Fruit fly (Drosophila melanogaster) whole organism, embryonic: ENCODE measurements around the gene CG33282.

Source experiments
- Abd-B ChIP-seq: fragments of 200-800 bp; sonication (Bioruptor generic); optimal IDR thresholded peaks from 2 replicates; lab custom pipeline; 2018; ENCODE audit warnings: missing biosample characterization, mild to moderate bottlenecking, missing genetic modification characterization, moderate library complexity
- Atf6 ChIP-seq: fragments of 200-800 bp; sonication (Bioruptor generic); IDR thresholded peaks from 2 replicates; pipeline ENCODE4 v1.3.6; 2022; ENCODE audit warnings: missing biosample characterization, missing genetic modification characterization
- B-H1 ChIP-seq: fragments of 200-800 bp; sonication (Bioruptor generic); IDR thresholded peaks from 3 replicates; pipeline ENCODE4 v1.3.6; 2022; ENCODE audit warnings: missing biosample characterization, missing genetic modification characterization
- BEAF-32 ChIP-seq: fragments of 200-800 bp; sonication (Bioruptor generic); optimal IDR thresholded peaks from 3 replicates; lab custom pipeline; 2017; ENCODE audit warnings: missing biosample characterization, missing genetic modification characterization, mild to moderate bottlenecking, moderate library complexity, missing genetic modification reagents
- Bdp1 ChIP-seq: fragments of 200-800 bp; sonication (Bioruptor generic); optimal IDR thresholded peaks from 3 replicates; lab custom pipeline; 2016; ENCODE audit warnings: missing biosample characterization, missing genetic modification characterization
- Blimp-1 ChIP-seq: fragments of 200-800 bp; sonication (Bioruptor generic); optimal IDR thresholded peaks from 3 replicates; lab custom pipeline; 2018; ENCODE audit warnings: missing biosample characterization, missing genetic modification characterization, mild to moderate bottlenecking, moderate library complexity, missing genetic modification reagents
- CG10543 ChIP-seq: fragments of 200-800 bp; sonication (Bioruptor generic); optimal IDR thresholded peaks from 3 replicates; lab custom pipeline; 2017; ENCODE audit warnings: missing biosample characterization, mild to moderate bottlenecking, missing genetic modification characterization, moderate library complexity
- CG11560 ChIP-seq: fragments of 200-800 bp; sonication (Bioruptor generic); IDR thresholded peaks from 3 replicates; pipeline ENCODE4 v1.3.6; 2022; ENCODE audit warnings: missing biosample characterization, missing genetic modification characterization
- CG11723 ChIP-seq: fragments of 200-800 bp; sonication (Bioruptor generic); optimal IDR thresholded peaks from 2 replicates; lab custom pipeline; 2017; ENCODE audit warnings: missing biosample characterization, mild to moderate bottlenecking, missing genetic modification characterization
- CG12942 ChIP-seq: fragments of 200-800 bp; sonication (Bioruptor generic); optimal IDR thresholded peaks from 3 replicates; lab custom pipeline; 2016; ENCODE audit warnings: missing biosample characterization, missing genetic modification characterization
- CG14965 ChIP-seq: fragments of 200-800 bp; sonication (Bioruptor generic); optimal IDR thresholded peaks from 2 replicates; lab custom pipeline; 2016; ENCODE audit warnings: missing biosample characterization, missing genetic modification characterization, borderline replicate concordance
- CG15479 ChIP-seq: fragments of 200-800 bp; sonication (Bioruptor generic); optimal IDR thresholded peaks from 3 replicates; lab custom pipeline; 2019; ENCODE audit warnings: missing biosample characterization, mild to moderate bottlenecking, missing genetic modification characterization, moderate library complexity
- CG16813 ChIP-seq: fragments of 200-800 bp; sonication (Bioruptor generic); IDR thresholded peaks from 3 replicates; pipeline ENCODE4 v1.3.6; 2022; ENCODE audit warnings: missing biosample characterization, missing genetic modification characterization; ENCODE audit not compliant: partially characterized antibody
- CG17361 ChIP-seq: fragments of 200-800 bp; sonication (Bioruptor generic); IDR thresholded peaks from 3 replicates; pipeline ENCODE4 v1.3.6; 2022; ENCODE audit warnings: missing biosample characterization, missing genetic modification characterization
- CG18764 ChIP-seq: fragments of 200-800 bp; sonication (Bioruptor generic); optimal IDR thresholded peaks from 3 replicates; lab custom pipeline; 2016; ENCODE audit warnings: missing biosample characterization, missing genetic modification characterization
- CG3065 ChIP-seq: fragments of 200-800 bp; sonication (Bioruptor generic); optimal IDR thresholded peaks from 2 replicates; lab custom pipeline; 2016; ENCODE audit warnings: missing biosample characterization, missing genetic modification characterization
- CG31441 ChIP-seq: fragments of 200-800 bp; sonication (Bioruptor generic); IDR thresholded peaks from 2 replicates; pipeline ENCODE4 v1.3.6; 2022; ENCODE audit warnings: missing biosample characterization, missing genetic modification characterization
- CG32532 ChIP-seq: fragments of 200-800 bp; sonication (Bioruptor generic); IDR thresholded peaks from 2 replicates; pipeline ENCODE4 v1.3.6; 2022; ENCODE audit warnings: missing biosample characterization, missing genetic modification characterization
- CG34376 ChIP-seq: fragments of 200-800 bp; sonication (Bioruptor generic); optimal IDR thresholded peaks from 2 replicates; lab custom pipeline; 2018; ENCODE audit warnings: missing biosample characterization, mild to moderate bottlenecking, missing genetic modification characterization
- CG3838 ChIP-seq: fragments of 200-800 bp; sonication (Bioruptor generic); optimal IDR thresholded peaks from 3 replicates; lab custom pipeline; 2016; ENCODE audit warnings: missing biosample characterization, missing genetic modification characterization
- CG4617 ChIP-seq: fragments of 200-800 bp; sonication (Bioruptor generic); optimal IDR thresholded peaks from 3 replicates; lab custom pipeline; 2016; ENCODE audit warnings: missing biosample characterization, missing genetic modification characterization, borderline replicate concordance
- CG7928 ChIP-seq: fragments of 200-800 bp; sonication (Bioruptor generic); optimal IDR thresholded peaks from 2 replicates; lab custom pipeline; 2017; ENCODE audit warnings: missing biosample characterization, mild to moderate bottlenecking, missing genetic modification characterization
- CG8089 ChIP-seq: fragments of 200-800 bp; sonication (Bioruptor generic); optimal IDR thresholded peaks from 3 replicates; lab custom pipeline; 2016; ENCODE audit warnings: missing biosample characterization, missing genetic modification characterization
- CG8765 ChIP-seq: fragments of 200-800 bp; sonication (Bioruptor generic); IDR thresholded peaks from 2 replicates; pipeline ENCODE4 v1.3.6; 2022; ENCODE audit warnings: missing biosample characterization, missing genetic modification characterization
- CrebB ChIP-seq: fragments of 200-800 bp; sonication (Bioruptor generic); optimal IDR thresholded peaks from 3 replicates; lab custom pipeline; 2018; ENCODE audit warnings: missing biosample characterization, mild to moderate bottlenecking, missing genetic modification characterization
- Dll ChIP-seq: fragments of 200-800 bp; sonication (Bioruptor generic); IDR thresholded peaks from 4 replicates; pipeline ENCODE4 v1.3.6; 2022; ENCODE audit warnings: missing biosample characterization, missing genetic modification characterization; ENCODE audit not compliant: partially characterized antibody
- Fer2 ChIP-seq: fragments of 200-800 bp; sonication (Bioruptor generic); optimal IDR thresholded peaks from 2 replicates; lab custom pipeline; 2018; ENCODE audit warnings: missing biosample characterization, mild to moderate bottlenecking, missing genetic modification characterization, moderate library complexity
- HHEX ChIP-seq: fragments of 200-800 bp; sonication (Bioruptor generic); optimal IDR thresholded peaks from 3 replicates; lab custom pipeline; 2017; ENCODE audit warnings: missing biosample characterization, mild to moderate bottlenecking, missing genetic modification characterization, missing genetic modification reagents
- Hmx ChIP-seq: fragments of 200-800 bp; sonication (Bioruptor generic); optimal IDR thresholded peaks from 2 replicates; lab custom pipeline; 2016; ENCODE audit warnings: missing biosample characterization, missing genetic modification characterization
- Mad ChIP-seq: fragments of 200-800 bp; sonication (Bioruptor generic); optimal IDR thresholded peaks from 2 replicates; lab custom pipeline; 2016; ENCODE audit warnings: missing biosample characterization, missing genetic modification characterization
- Nf-YA ChIP-seq: fragments of 200-800 bp; sonication (Bioruptor generic); IDR thresholded peaks from 2 replicates; pipeline ENCODE4 v1.3.6; 2022; ENCODE audit warnings: missing biosample characterization, missing genetic modification characterization
- Nf-YB ChIP-seq: fragments of 200-800 bp; sonication (Bioruptor generic); optimal IDR thresholded peaks from 3 replicates; lab custom pipeline; 2019; ENCODE audit warnings: missing biosample characterization, mild to moderate bottlenecking, missing genetic modification characterization, moderate library complexity
- Nf-YC ChIP-seq: fragments of 200-800 bp; optimal IDR thresholded peaks from 3 replicates; lab custom pipeline; 2019; ENCODE audit warnings: missing biosample characterization, mild to moderate bottlenecking, missing genetic modification characterization, moderate library complexity
- Oli ChIP-seq: fragments of 200-800 bp; sonication (Bioruptor generic); optimal IDR thresholded peaks from 2 replicates; lab custom pipeline; 2018; ENCODE audit warnings: missing biosample characterization, mild to moderate bottlenecking, missing genetic modification characterization, moderate library complexity
- Rfx ChIP-seq: fragments of 200-800 bp; sonication (Bioruptor generic); IDR thresholded peaks from 2 replicates; pipeline ENCODE4 v1.3.6; 2022; ENCODE audit warnings: missing biosample characterization, missing genetic modification characterization
- TFAM ChIP-seq: fragments of 200-800 bp; sonication (Bioruptor generic); optimal IDR thresholded peaks from 2 replicates; lab custom pipeline; 2017; ENCODE audit warnings: missing biosample characterization, missing genetic modification characterization, inconsistent platforms
- Xrp1 ChIP-seq: fragments of 200-800 bp; sonication (Bioruptor generic); IDR thresholded peaks from 2 replicates; pipeline ENCODE4 v1.3.6; 2022; ENCODE audit warnings: missing biosample characterization, missing genetic modification characterization
- bcd ChIP-seq: fragments of 200-800 bp; sonication (Bioruptor generic); optimal IDR thresholded peaks from 2 replicates; lab custom pipeline; 2017; ENCODE audit warnings: missing biosample characterization, mild to moderate bottlenecking, missing genetic modification characterization
- disco-r ChIP-seq: fragments of 200-800 bp; sonication (Bioruptor generic); optimal IDR thresholded peaks from 2 replicates; lab custom pipeline; 2016; ENCODE audit warnings: missing biosample characterization, missing genetic modification characterization
- gcm ChIP-seq: fragments of 200-800 bp; sonication (Bioruptor generic); optimal IDR thresholded peaks from 2 replicates; lab custom pipeline; 2019; ENCODE audit warnings: missing biosample characterization, mild to moderate bottlenecking, missing genetic modification characterization, moderate library complexity
- gsb ChIP-seq: fragments of 200-800 bp; sonication (Bioruptor generic); IDR thresholded peaks from 2 replicates; pipeline ENCODE4 v1.3.6; 2022; ENCODE audit warnings: missing biosample characterization, missing genetic modification characterization
- ham ChIP-seq: fragments of 200-800 bp; sonication (Bioruptor generic); IDR thresholded peaks from 2 replicates; pipeline ENCODE4 v1.3.6; 2022; ENCODE audit warnings: missing biosample characterization, missing genetic modification characterization
- lilli ChIP-seq: fragments of 200-800 bp; sonication (Bioruptor generic); optimal IDR thresholded peaks from 3 replicates; lab custom pipeline; 2016; ENCODE audit warnings: missing biosample characterization, missing genetic modification characterization
- maf-S ChIP-seq: fragments of 200-800 bp; sonication (Bioruptor generic); optimal IDR thresholded peaks from 2 replicates; lab custom pipeline; 2016; ENCODE audit warnings: missing biosample characterization, missing genetic modification characterization
- mam ChIP-seq: fragments of 200-800 bp; sonication (Bioruptor generic); optimal IDR thresholded peaks from 3 replicates; lab custom pipeline; 2016; ENCODE audit warnings: missing biosample characterization, missing genetic modification characterization
- prd ChIP-seq, 3 experiments: fragments of >200 bp in 2 of 3; fragments of 200-800 bp in 1 of 3; sonication (Bioruptor generic) in 1 of 3; optimal IDR thresholded peaks in 2 of 3; IDR thresholded peaks in 1 of 3; 2 replicates in 2 of 3; 3 replicates in 1 of 3; pipeline versions ENCODE4 v1.3.6 to Lab custom; 2017 to 2022; ENCODE audit warnings: missing biosample characterization in 1 of 3, missing genetic modification characterization in 1 of 3
- row ChIP-seq: fragments of 200-800 bp; sonication (Bioruptor generic); IDR thresholded peaks from 3 replicates; pipeline ENCODE4 v1.3.6; 2022; ENCODE audit warnings: missing biosample characterization, missing genetic modification characterization
- schlank ChIP-seq: fragments of 200-800 bp; sonication (Bioruptor generic); optimal IDR thresholded peaks from 2 replicates; lab custom pipeline; 2018; ENCODE audit warnings: missing biosample characterization, mild to moderate bottlenecking, missing genetic modification characterization
- slbo ChIP-seq: fragments of 200-800 bp; sonication (Bioruptor generic); IDR thresholded peaks from 2 replicates; pipeline ENCODE4 v1.3.6; 2022; ENCODE audit warnings: missing biosample characterization, missing genetic modification characterization
- tap ChIP-seq: fragments of 200-800 bp; optimal IDR thresholded peaks from 3 replicates; lab custom pipeline; 2019; ENCODE audit warnings: missing biosample characterization, mild to moderate bottlenecking, missing genetic modification characterization, moderate library complexity

Gene CG33282

dm6 chr2L:3376684-3377086 lies 49.0 kb downstream of the CG33282 start, which contains the start of the genes CG9662 and Ptpa (continued):
- TF ChIP-seq CG10543 (GFP tag; lab: Kevin White, UChicago) = peak; percentile 45
- peak; percentile 92 for TF ChIP-seq slbo
- TF ChIP-seq HHEX (GFP tag; lab: Kevin White, UChicago) = peak; percentile 47
- TF ChIP-seq bcd (GFP tag; lab: Kevin White, UChicago) = peak; percentile 78
- TF ChIP-seq TFAM (GFP tag; lab: Kevin White, UChicago) = no peak
- TF ChIP-seq CG3838 (GFP tag; lab: Kevin White, UChicago) = peak; percentile 13
- TF ChIP-seq Blimp-1 = no peak
- peak; percentile 79 for TF ChIP-seq Atf6 (GFP tag; lab: Robert Waterston, UW)
- TF ChIP-seq CG17361 (GFP tag; lab: Robert Waterston, UW) = peak; percentile 87; the same call in 2 of the 3 replicates
- peak; percentile 57 for TF ChIP-seq CG7928 (GFP tag; lab: Kevin White, UChicago)
- TF ChIP-seq CG32532 (GFP tag; lab: Robert Waterston, UW) = peak; percentile 80
- peak; percentile 16 for TF ChIP-seq tap (tag; lab: Kevin White, UChicago)
- peak; percentile 93 for TF ChIP-seq mam (GFP tag; lab: Kevin White, UChicago)
- peak; percentile 77 for TF ChIP-seq Xrp1 (GFP tag; lab: Robert Waterston, UW)
- TF ChIP-seq gcm = no peak
- peak; percentile 68; the same call in 2 of the 3 replicates for TF ChIP-seq CG11560 (tag; lab: Robert Waterston, UW)
- peak; percentile 63 for TF ChIP-seq CG3065 (GFP tag; lab: Kevin White, UChicago)
- peak; percentile 40 for TF ChIP-seq Nf-YB (GFP tag; lab: Kevin White, UChicago)
- TF ChIP-seq lilli = peak; percentile 90
- peak; percentile 11; the same call in 1 of the 2 replicates for TF ChIP-seq gsb (GFP tag; lab: Robert Waterston, UW)
- TF ChIP-seq B-H1 (GFP tag; lab: Robert Waterston, UW) = peak; percentile 64
- peak; percentile 64; the same call in 1 of the 2 replicates for TF ChIP-seq ham (GFP tag; lab: Robert Waterston, UW)
- TF ChIP-seq Oli (tag; lab: Kevin White, UChicago) = peak; percentile 64
- no peak for TF ChIP-seq CG11723 (GFP tag; lab: Kevin White, UChicago)
- peak; percentile 89 for TF ChIP-seq Rfx (GFP tag; lab: Robert Waterston, UW)
- no peak for TF ChIP-seq CG15479 (GFP tag; lab: Kevin White, UChicago)
- no peak for TF ChIP-seq CG14965 (GFP tag; lab: Kevin White, UChicago)
- TF ChIP-seq CG34376 (GFP tag; lab: Kevin White, UChicago) = peak; percentile 22
- no peak for TF ChIP-seq CrebB (tag; lab: Kevin White, UChicago)
- TF ChIP-seq BEAF-32 = peak; percentile 97
- TF ChIP-seq CG12942 (GFP tag; lab: Kevin White, UChicago) = peak; percentile 83
- TF ChIP-seq CG8089 (GFP tag; lab: Kevin White, UChicago) = peak; percentile 70
- peak; percentile 94 for TF ChIP-seq Dll (GFP tag; lab: Robert Waterston, UW)
- TF ChIP-seq CG4617 (GFP tag; lab: Kevin White, UChicago) = peak; percentile 95
- TF ChIP-seq CG18764 (GFP tag; lab: Kevin White, UChicago) = peak; percentile 75
- peak; percentile 45; the same call in 1 of the 2 replicates for TF ChIP-seq Nf-YA
- TF ChIP-seq CG16813 (GFP tag; lab: Robert Waterston, UW) = peak; percentile 97
- peak; percentile 85 for TF ChIP-seq maf-S
- TF ChIP-seq Fer2 (tag; lab: Kevin White, UChicago) = peak; percentile 69
- peak; percentile 44 for TF ChIP-seq schlank (tag; lab: Kevin White, UChicago)
- TF ChIP-seq CG8765 (GFP tag; lab: Robert Waterston, UW) = peak; percentile 66
- TF ChIP-seq prd (optimal IDR thresholded peaks at IDR 0.05; lab: Kevin White, UChicago) = no peak
- peak; percentile 92 for TF ChIP-seq prd (GFP tag; IDR thresholded peaks at IDR 0.05; lab: Robert Waterston, UW)
- TF ChIP-seq row = peak; percentile 98
- TF ChIP-seq Mad (GFP tag; lab: Kevin White, UChicago) = peak; percentile 75
- peak; percentile 92 for TF ChIP-seq Abd-B (GFP tag; lab: Kevin White, UChicago)
- peak; percentile 64 for TF ChIP-seq Hmx (GFP tag; lab: Kevin White, UChicago)
- no peak for TF ChIP-seq Nf-YC (tag; lab: Kevin White, UChicago)
- TF ChIP-seq Bdp1 (GFP tag; lab: Kevin White, UChicago) = peak; percentile 67
- TF ChIP-seq CG31441 (GFP tag; lab: Robert Waterston, UW) = peak; percentile 72; the same call in 1 of the 2 replicates
- peak; percentile 49 for TF ChIP-seq disco-r (GFP tag; lab: Kevin White, UChicago)
